Worm (Caenorhabditis elegans) whole organism, L4 larva: ENCODE measurements around the gene K08D10.11.

ENCODE experiments used
- ama-1 ChIP-seq: fragments of 150-350 bp; optimal IDR thresholded peaks from 2 replicates; lab custom pipeline; 2014; ENCODE audit warnings: inconsistent platforms, mixed read lengths
- ces-1 ChIP-seq: fragments of 150-350 bp; sonication (generic microtip); optimal IDR thresholded peaks from 4 replicates; lab custom pipeline; 2014; ENCODE audit warnings: missing biosample characterization, missing genetic modification reagents, missing genetic modification characterization
- cey-2 ChIP-seq: sonication (generic microtip); optimal IDR thresholded peaks from 3 replicates; lab custom pipeline; 2017; ENCODE audit warnings: missing genetic modification characterization, mild to moderate bottlenecking, missing compliant biosample characterization, antibody characterized with exemption, borderline replicate concordance; ENCODE audit not compliant: insufficient read depth
- daf-12 ChIP-seq: fragments of 150-350 bp; optimal IDR thresholded peaks from 2 replicates; lab custom pipeline; 2014; ENCODE audit warnings: missing biosample characterization, missing genetic modification reagents, missing genetic modification characterization
- duxl-1 ChIP-seq: sonication (generic microtip); optimal IDR thresholded peaks from 2 replicates; lab custom pipeline; 2016; ENCODE audit warnings: mild to moderate bottlenecking, missing genetic modification characterization, moderate library complexity, missing compliant biosample characterization; ENCODE audit not compliant: poor library complexity
- dve-1 ChIP-seq: sonication (generic microtip); optimal IDR thresholded peaks from 2 replicates; lab custom pipeline; 2017; ENCODE audit warnings: antibody characterized with exemption, mild to moderate bottlenecking, missing genetic modification characterization, missing compliant biosample characterization; ENCODE audit not compliant: insufficient read depth
- fkh-10 ChIP-seq: fragments of 150-350 bp; optimal IDR thresholded peaks from 2 replicates; lab custom pipeline; 2014; ENCODE audit warnings: missing biosample characterization, missing genetic modification reagents, missing genetic modification characterization
- pha-4 ChIP-seq, 2 experiments: fragments of 150-350 bp in 1 of 2; fragments of 200-800 bp in 1 of 2; sonication (Bioruptor generic) in 1 of 2; IDR thresholded peaks in 1 of 2; optimal IDR thresholded peaks in 1 of 2; 2 replicates each; pipeline versions ENCODE4 v1.3.6 to Lab custom; 2014 to 2022; ENCODE audit warnings: missing genetic modification characterization in 2 of 2, missing genetic modification reagents in 2 of 2, missing biosample characterization in 1 of 2, missing compliant biosample characterization in 1 of 2
- skn-1 ChIP-seq: fragments of 150-350 bp; optimal IDR thresholded peaks from 2 replicates; lab custom pipeline; 2014; ENCODE audit warnings: missing biosample characterization, missing genetic modification characterization

ce11 chrIV:4219983-4220382, 34.0 kb upstream of the K08D10.11 start, which contains the start of gene F30B5.11:
- TF ChIP-seq skn-1 (tag; lab: Kevin White, UChicago) (no peak), pha-4 (GFP tag; IDR thresholded peaks at IDR 0.05; lab: Robert Waterston, UW) (no peak), pha-4 (tag; optimal IDR thresholded peaks at IDR 0.05; lab: Kevin White, UChicago) (no peak), fkh-10 (GFP tag; lab: Kevin White, UChicago) (no peak), ama-1 (lab: Kevin White, UChicago) (no peak), daf-12 (tag; lab: Kevin White, UChicago) (no peak), dve-1 (no peak), cey-2 (tag; lab: Kevin White, UChicago) (no peak), ces-1 (GFP tag; lab: Kevin White, UChicago) (no peak), duxl-1 (tag; lab: Kevin White, UChicago) (no peak)
